Worm (Caenorhabditis elegans) whole organism, late embryonic: ENCODE results near the gene twk-24.

Source experiments
- C08G9.2 ChIP-seq: sonication (generic microtip); optimal IDR thresholded peaks from 2 replicates; lab custom pipeline; 2016; ENCODE audit warnings: mild to moderate bottlenecking, missing genetic modification characterization, moderate library complexity, missing compliant biosample characterization
- C38D4.7 ChIP-seq: fragments of 200-800 bp; sonication (Bioruptor generic); optimal IDR thresholded peaks from 2 replicates; lab custom pipeline; 2018; ENCODE audit warnings: mild to moderate bottlenecking, missing genetic modification characterization, moderate library complexity, missing compliant biosample characterization
- F13H6.1 ChIP-seq: sonication (generic microtip); optimal IDR thresholded peaks from 2 replicates; lab custom pipeline; 2016; ENCODE audit warnings: missing genetic modification characterization, missing compliant biosample characterization
- T23F11.4 ChIP-seq: fragments of 200-800 bp; sonication (Bioruptor generic); optimal IDR thresholded peaks from 2 replicates; lab custom pipeline; 2018; ENCODE audit warnings: mild to moderate bottlenecking, missing genetic modification characterization, missing compliant biosample characterization
- ahr-1 ChIP-seq: sonication (generic microtip); optimal IDR thresholded peaks from 2 replicates; lab custom pipeline; 2016; ENCODE audit warnings: missing genetic modification characterization, missing compliant biosample characterization
- ama-1 ChIP-seq: fragments of 150-350 bp; optimal IDR thresholded peaks from 2 replicates; lab custom pipeline; 2014
- ceh-18 ChIP-seq: sonication (generic microtip); optimal IDR thresholded peaks from 2 replicates; lab custom pipeline; 2016; ENCODE audit warnings: missing genetic modification characterization, missing compliant biosample characterization
- ceh-2 ChIP-seq: sonication (generic microtip); optimal IDR thresholded peaks from 2 replicates; lab custom pipeline; 2016; ENCODE audit warnings: missing genotype, missing genetic modification characterization, missing compliant biosample characterization
- ceh-22 ChIP-seq: sonication (generic microtip); optimal IDR thresholded peaks from 2 replicates; lab custom pipeline; 2017; ENCODE audit warnings: missing biosample characterization, missing genetic modification characterization
- ceh-24 ChIP-seq: sonication (generic microtip); optimal IDR thresholded peaks from 2 replicates; lab custom pipeline; 2016; ENCODE audit warnings: mild to moderate bottlenecking, missing genetic modification characterization, missing compliant biosample characterization
- ceh-30 ChIP-seq: fragments of 150-350 bp; optimal IDR thresholded peaks from 2 replicates; lab custom pipeline; 2014; ENCODE audit warnings: missing biosample characterization, missing genetic modification characterization
- ceh-31 ChIP-seq: sonication (generic microtip); optimal IDR thresholded peaks from 2 replicates; lab custom pipeline; 2016; ENCODE audit warnings: missing genetic modification characterization, missing compliant biosample characterization
- ceh-45 ChIP-seq: fragments of 200-800 bp; sonication (Bioruptor generic); IDR thresholded peaks from 2 replicates; pipeline ENCODE4 v1.3.6; 2022; ENCODE audit warnings: missing genetic modification reagents, missing genetic modification characterization, missing compliant biosample characterization
- ceh-48 ChIP-seq: sonication (generic microtip); optimal IDR thresholded peaks from 2 replicates; lab custom pipeline; 2016; ENCODE audit warnings: missing genetic modification characterization, inconsistent platforms, missing compliant biosample characterization
- ceh-6 ChIP-seq: fragments of 200-800 bp; sonication (Bioruptor generic); optimal IDR thresholded peaks from 2 replicates; lab custom pipeline; 2018; ENCODE audit warnings: mild to moderate bottlenecking, missing genetic modification characterization, missing compliant biosample characterization
- che-1 ChIP-seq: sonication (generic microtip); optimal IDR thresholded peaks from 2 replicates; lab custom pipeline; 2016; ENCODE audit warnings: mild to moderate bottlenecking, missing genetic modification characterization, missing compliant biosample characterization
- dve-1 ChIP-seq: sonication (generic microtip); optimal IDR thresholded peaks from 2 replicates; lab custom pipeline; 2017; ENCODE audit warnings: antibody characterized with exemption, mild to moderate bottlenecking, missing genetic modification characterization, missing compliant biosample characterization
- elt-2 ChIP-seq: sonication (generic microtip); optimal IDR thresholded peaks from 2 replicates; lab custom pipeline; 2016; ENCODE audit warnings: missing genetic modification reagents, missing genetic modification characterization, missing compliant biosample characterization
- fkh-6 ChIP-seq: sonication (generic microtip); optimal IDR thresholded peaks from 2 replicates; lab custom pipeline; 2016; ENCODE audit warnings: missing genetic modification characterization, missing compliant biosample characterization
- hlh-6 ChIP-seq: sonication (generic microtip); optimal IDR thresholded peaks from 2 replicates; lab custom pipeline; 2016; ENCODE audit warnings: missing genotype, missing genetic modification characterization, missing compliant biosample characterization
- lin-11 ChIP-seq: fragments of 200-800 bp; sonication (Bioruptor generic); optimal IDR thresholded peaks from 2 replicates; lab custom pipeline; 2018; ENCODE audit warnings: mild to moderate bottlenecking, missing genetic modification characterization, missing compliant biosample characterization
- nhr-232 ChIP-seq: sonication (generic microtip); optimal IDR thresholded peaks from 2 replicates; lab custom pipeline; 2016; ENCODE audit warnings: missing genetic modification characterization, missing compliant biosample characterization
- npax-4 ChIP-seq: sonication (generic microtip); optimal IDR thresholded peaks from 2 replicates; lab custom pipeline; 2016; ENCODE audit warnings: missing genetic modification characterization, missing compliant biosample characterization
- odd-2 ChIP-seq: sonication (generic microtip); optimal IDR thresholded peaks from 2 replicates; lab custom pipeline; 2017; ENCODE audit warnings: antibody characterized with exemption, mild to moderate bottlenecking, missing genetic modification characterization, missing compliant biosample characterization
- pag-3 ChIP-seq: sonication (generic microtip); optimal IDR thresholded peaks from 2 replicates; lab custom pipeline; 2016; ENCODE audit warnings: missing compliant biosample characterization, missing genetic modification characterization, borderline replicate concordance
- pha-4 ChIP-seq: fragments of 150-350 bp; optimal IDR thresholded peaks from 2 replicates; lab custom pipeline; 2018; ENCODE audit warnings: missing biosample characterization, missing genetic modification reagents, missing genetic modification characterization
- pqm-1 ChIP-seq: sonication (generic microtip); optimal IDR thresholded peaks from 2 replicates; lab custom pipeline; 2016; ENCODE audit warnings: missing genetic modification characterization, missing compliant biosample characterization
- pros-1 ChIP-seq: fragments of 150-350 bp; optimal IDR thresholded peaks from 2 replicates; lab custom pipeline; 2014; ENCODE audit warnings: missing biosample characterization, missing genetic modification reagents, missing genetic modification characterization
- rnt-1 ChIP-seq: sonication (generic microtip); optimal IDR thresholded peaks from 2 replicates; lab custom pipeline; 2016; ENCODE audit warnings: missing genetic modification characterization, missing compliant biosample characterization
- sdc-2 ChIP-seq: sonication (generic microtip); optimal IDR thresholded peaks from 2 replicates; lab custom pipeline; 2016; ENCODE audit warnings: missing genotype, missing genetic modification characterization, missing compliant biosample characterization
- syd-9 ChIP-seq: sonication (generic microtip); optimal IDR thresholded peaks from 2 replicates; lab custom pipeline; 2016; ENCODE audit warnings: mild to moderate bottlenecking, missing genetic modification characterization, moderate library complexity, missing compliant biosample characterization
- tbx-7 ChIP-seq: sonication (generic microtip); optimal IDR thresholded peaks from 2 replicates; lab custom pipeline; 2016; ENCODE audit warnings: missing genotype, missing genetic modification characterization, missing compliant biosample characterization
- ttx-3 ChIP-seq: sonication (generic microtip); optimal IDR thresholded peaks from 2 replicates; lab custom pipeline; 2016; ENCODE audit warnings: missing genetic modification reagents, missing genetic modification characterization, missing compliant biosample characterization
- unc-42 ChIP-seq: sonication (generic microtip); optimal IDR thresholded peaks from 2 replicates; lab custom pipeline; 2016; ENCODE audit warnings: missing genotype, missing genetic modification characterization, missing compliant biosample characterization
- unc-86 ChIP-seq: sonication (generic microtip); optimal IDR thresholded peaks from 2 replicates; lab custom pipeline; 2016; ENCODE audit warnings: missing genetic modification characterization, missing compliant biosample characterization
- zip-5 ChIP-seq: sonication (generic microtip); optimal IDR thresholded peaks from 2 replicates; lab custom pipeline; 2016; ENCODE audit warnings: missing genetic modification characterization, missing compliant biosample characterization

twk-24 gene

DNA sequence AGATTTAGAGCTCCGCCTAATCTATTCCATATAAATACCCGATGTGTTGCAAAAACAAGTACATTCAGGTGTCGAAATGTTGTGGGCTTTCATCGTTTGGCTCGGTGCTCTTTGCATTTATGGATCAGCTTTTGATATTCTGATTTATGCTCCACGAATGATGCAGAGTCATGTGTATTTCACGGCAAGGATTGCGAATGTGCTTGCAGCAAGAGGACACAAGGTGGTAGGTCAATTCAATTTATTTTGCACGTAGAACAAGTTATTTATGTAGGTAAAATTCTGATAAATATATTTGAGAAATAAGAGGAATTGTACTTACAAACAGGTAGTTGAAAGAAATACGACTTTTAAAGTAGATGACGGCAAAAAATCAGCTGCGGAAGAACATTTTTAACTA is 10.2 kb downstream of the twk-24 start, which contains the start of gene ugt-56:
TSS of gene ugt-56 (plus strand) at position 61 of the 400 bp plus-strand sequence.
- TF ChIP-seq ceh-22 (tag; lab: Kevin White, UChicago), result no peak
- no peak for TF ChIP-seq pros-1
- TF ChIP-seq elt-2 (tag; lab: Kevin White, UChicago), result no peak

ce11 chrV:12256398-12256797 is 12.7 kb downstream of the twk-24 start, which contains the start of gene ugt-55:
Gene ugt-55, plus strand, starts transcription at chrV:12256698.
- no peak for TF ChIP-seq syd-9 (tag; lab: Kevin White, UChicago)
- TF ChIP-seq unc-86 (tag; lab: Kevin White, UChicago), result no peak
- TF ChIP-seq hlh-6 (tag; lab: Kevin White, UChicago), result no peak
- TF ChIP-seq nhr-232, result no peak
- TF ChIP-seq npax-4 (tag; lab: Kevin White, UChicago), result no peak
- no peak for TF ChIP-seq odd-2 (tag; lab: Kevin White, UChicago)
- no peak for TF ChIP-seq tbx-7 (tag; lab: Kevin White, UChicago)
- no peak for TF ChIP-seq C38D4.7

DNA sequence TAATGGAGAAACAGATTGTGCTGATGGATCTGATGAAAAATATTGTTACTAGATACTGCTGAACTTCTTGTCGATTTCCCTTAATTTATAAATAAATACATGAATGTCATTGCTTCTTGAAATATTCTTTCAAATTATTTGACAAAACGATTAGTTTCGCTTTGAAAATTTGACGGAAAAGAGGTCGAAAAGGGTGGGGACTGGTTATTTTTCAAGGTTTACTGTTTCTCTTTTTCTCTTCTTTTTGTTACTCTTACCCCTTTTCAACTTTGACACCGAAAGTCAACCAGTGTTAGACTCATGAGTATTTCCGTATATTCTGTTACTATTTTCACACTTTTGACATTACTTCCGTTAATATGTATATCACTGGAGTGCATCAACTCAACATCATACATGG is 13.8 kb downstream of the twk-24 start, which contains the start of gene T04H1.12:
TSS of gene T04H1.12 (plus strand) at position 301 of the 400 bp plus-strand sequence.
- TF ChIP-seq ceh-6 (GFP tag; lab: Kevin White, UChicago), result no peak
- TF ChIP-seq pqm-1 (tag; lab: Kevin White, UChicago), result no peak
- no peak for TF ChIP-seq dve-1 (tag; lab: Kevin White, UChicago)
- TF ChIP-seq ceh-48 (tag; lab: Kevin White, UChicago), result no peak
- no peak for TF ChIP-seq pros-1
- TF ChIP-seq ceh-24 (tag; lab: Kevin White, UChicago), result no peak
- no peak for TF ChIP-seq sdc-2
- TF ChIP-seq T23F11.4 (GFP tag; lab: Kevin White, UChicago), result no peak
- no peak for TF ChIP-seq ceh-45 (GFP tag; lab: Robert Waterston, UW)
- TF ChIP-seq lin-11 (tag; lab: Kevin White, UChicago), result no peak
- no peak for TF ChIP-seq hlh-6 (tag; lab: Kevin White, UChicago)
- TF ChIP-seq che-1, result no peak
- no peak for TF ChIP-seq ceh-30 (tag; lab: Kevin White, UChicago)
- TF ChIP-seq ceh-22 (tag; lab: Kevin White, UChicago), result no peak
- no peak for TF ChIP-seq rnt-1 (tag; lab: Kevin White, UChicago)
- TF ChIP-seq pha-4 (tag; lab: Kevin White, UChicago), result no peak
- TF ChIP-seq, all 69 proteins: peak for 0

ce11 chrV:12252272-12252671 is 16.9 kb downstream of the twk-24 start, which contains the start of gene lrx-1:
Gene lrx-1, plus strand, starts transcription at chrV:12252572.
- TF ChIP-seq syd-9 (tag; lab: Kevin White, UChicago) (no peak), nhr-232 (no peak), unc-86 (tag; lab: Kevin White, UChicago) (no peak), C08G9.2 (tag; lab: Kevin White, UChicago) (no peak), ttx-3 (tag; lab: Kevin White, UChicago) (no peak), lin-11 (tag; lab: Kevin White, UChicago) (no peak), ceh-18 (tag; lab: Kevin White, UChicago) (no peak), F13H6.1 (tag; lab: Kevin White, UChicago) (no peak), zip-5 (no peak), T23F11.4 (GFP tag; lab: Kevin White, UChicago) (no peak), ama-1 (lab: Kevin White, UChicago) (no peak), ahr-1 (tag; lab: Kevin White, UChicago) (no peak), fkh-6 (tag; lab: Kevin White, UChicago) (no peak), sdc-2 (no peak), tbx-7 (tag; lab: Kevin White, UChicago) (no peak), odd-2 (tag; lab: Kevin White, UChicago) (no peak), ceh-2 (tag; lab: Kevin White, UChicago) (no peak)

DNA sequence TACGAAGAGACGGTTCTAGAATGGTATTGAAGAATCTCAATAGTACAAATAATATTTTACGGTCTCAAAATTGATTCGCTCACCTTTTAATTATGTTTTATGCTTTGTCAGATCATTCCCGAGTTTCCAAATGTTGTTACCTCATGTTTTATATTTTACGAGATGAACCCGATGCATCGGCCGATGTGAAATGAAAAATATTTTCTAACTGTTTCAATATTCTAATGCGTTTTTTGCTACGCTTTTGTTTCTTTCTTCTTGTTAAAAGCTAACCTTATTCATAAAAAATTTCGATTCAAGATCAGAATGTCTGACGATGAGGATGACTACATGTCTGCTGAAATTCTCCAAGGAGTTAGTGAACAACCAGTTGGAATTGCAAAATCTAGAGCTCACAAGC is 18.1 kb downstream of the twk-24 start, which contains the start of gene T04H1.5:
TSS of gene T04H1.5 (plus strand) at position 301 of the 400 bp plus-strand sequence.
- TF ChIP-seq F13H6.1 (tag; lab: Kevin White, UChicago) (no peak), pag-3 (no peak), odd-2 (tag; lab: Kevin White, UChicago) (no peak), nhr-232 (no peak), syd-9 (tag; lab: Kevin White, UChicago) (no peak), pqm-1 (tag; lab: Kevin White, UChicago) (no peak), ceh-31 (tag; lab: Kevin White, UChicago) (no peak), elt-2 (tag; lab: Kevin White, UChicago) (no peak), ceh-48 (tag; lab: Kevin White, UChicago) (no peak), ama-1 (lab: Kevin White, UChicago) (no peak), unc-42 (tag; lab: Kevin White, UChicago) (no peak), hlh-6 (tag; lab: Kevin White, UChicago) (no peak), C08G9.2 (tag; lab: Kevin White, UChicago) (no peak)
